Worm (Caenorhabditis elegans) whole organism, young adult: ENCODE data around the gene fkh-9.

ENCODE experiments used
- B0019.2 ChIP-seq: fragments of 200-800 bp; sonication (Bioruptor generic); conservative IDR thresholded peaks from 2 replicates; pipeline ENCODE4 v1.3.6; 2022; ENCODE audit warnings: missing genetic modification reagents, missing genetic modification characterization, missing compliant biosample characterization
- C17E4.6 ChIP-seq: fragments of 200-800 bp; sonication (Bioruptor generic); IDR thresholded peaks from 2 replicates; pipeline ENCODE4 v1.3.6; 2022; ENCODE audit warnings: missing genetic modification reagents, missing genetic modification characterization, missing compliant biosample characterization
- F23B12.7 ChIP-seq: sonication (generic microtip); optimal IDR thresholded peaks from 2 replicates; lab custom pipeline; 2017; ENCODE audit warnings: missing genetic modification characterization, mild to moderate bottlenecking, missing compliant biosample characterization, antibody characterized with exemption, moderate library complexity; ENCODE audit not compliant: insufficient read depth
- F33H1.4 ChIP-seq: fragments of 200-800 bp; sonication (Bioruptor generic); IDR thresholded peaks from 2 replicates; pipeline ENCODE4 v1.3.6; 2022; ENCODE audit warnings: missing genetic modification reagents, missing genetic modification characterization, missing compliant biosample characterization
- F55B11.4 ChIP-seq: sonication (generic microtip); optimal IDR thresholded peaks from 2 replicates; lab custom pipeline; 2016; ENCODE audit warnings: missing compliant biosample characterization, missing genetic modification characterization, borderline replicate concordance; ENCODE audit not compliant: insufficient read depth
- F57A8.1 ChIP-seq: fragments of 200-800 bp; sonication (Bioruptor generic); optimal IDR thresholded peaks from 2 replicates; lab custom pipeline; 2018; ENCODE audit warnings: mild to moderate bottlenecking, missing genetic modification characterization, moderate library complexity, missing compliant biosample characterization
- T26A5.8 ChIP-seq: sonication (generic microtip); optimal IDR thresholded peaks from 2 replicates; lab custom pipeline; 2016; ENCODE audit warnings: missing genetic modification characterization, missing compliant biosample characterization
- Y53F4B.3 ChIP-seq: fragments of 200-800 bp; sonication (Bioruptor generic); IDR thresholded peaks from 2 replicates; pipeline ENCODE4 v1.3.6; 2022; ENCODE audit warnings: missing genetic modification reagents, missing genetic modification characterization, missing compliant biosample characterization
- Y53G8AR.9 ChIP-seq: fragments of 200-800 bp; sonication (Bioruptor generic); conservative IDR thresholded peaks from 2 replicates; pipeline ENCODE4 v1.3.6; 2022; ENCODE audit warnings: missing genetic modification reagents, missing genetic modification characterization, missing compliant biosample characterization
- Y56A3A.18 ChIP-seq: fragments of 200-800 bp; sonication (Bioruptor generic); IDR thresholded peaks from 2 replicates; pipeline ENCODE4 v1.3.6; 2022; ENCODE audit warnings: missing genetic modification reagents, missing genetic modification characterization, missing compliant biosample characterization
- Y67H2A.10 ChIP-seq: fragments of 200-800 bp; sonication (Bioruptor generic); conservative IDR thresholded peaks from 2 replicates; pipeline ENCODE4 v1.3.6; 2022; ENCODE audit warnings: missing genetic modification reagents, missing genetic modification characterization, missing compliant biosample characterization
- aptf-2 ChIP-seq: fragments of 200-800 bp; sonication (Bioruptor generic); conservative IDR thresholded peaks from 2 replicates; pipeline ENCODE4 v1.3.6; 2022; ENCODE audit warnings: missing genetic modification reagents, missing genetic modification characterization, missing compliant biosample characterization
- aptf-3 ChIP-seq: fragments of 200-800 bp; sonication (Bioruptor generic); IDR thresholded peaks from 2 replicates; pipeline ENCODE4 v1.3.6; 2022; ENCODE audit warnings: missing genetic modification characterization, missing compliant biosample characterization
- attf-6 ChIP-seq: fragments of 200-800 bp; sonication (Bioruptor generic); IDR thresholded peaks from 2 replicates; pipeline ENCODE4 v1.3.6; 2022; ENCODE audit warnings: missing genetic modification reagents, missing genetic modification characterization, missing compliant biosample characterization
- bed-1 ChIP-seq: fragments of 200-800 bp; sonication (Bioruptor generic); IDR thresholded peaks from 2 replicates; pipeline ENCODE4 v1.3.6; 2022; ENCODE audit warnings: missing genetic modification reagents, missing genetic modification characterization, missing compliant biosample characterization
- bed-2 ChIP-seq: fragments of 200-800 bp; sonication (Bioruptor generic); IDR thresholded peaks from 2 replicates; pipeline ENCODE4 v1.3.6; 2022; ENCODE audit warnings: missing genetic modification reagents, missing genetic modification characterization, missing compliant biosample characterization
- ceh-27 ChIP-seq: fragments of 200-800 bp; sonication (Bioruptor generic); optimal IDR thresholded peaks from 2 replicates; lab custom pipeline; 2018; ENCODE audit warnings: mild to moderate bottlenecking, missing genetic modification characterization, moderate library complexity, missing compliant biosample characterization
- die-1 ChIP-seq: sonication (generic microtip); optimal IDR thresholded peaks from 2 replicates; lab custom pipeline; 2016; ENCODE audit warnings: missing genotype, mild to moderate bottlenecking, missing genetic modification characterization, missing compliant biosample characterization
- dpff-1 ChIP-seq: sonication (generic microtip); optimal IDR thresholded peaks from 2 replicates; lab custom pipeline; 2017; ENCODE audit warnings: mild to moderate bottlenecking, missing genetic modification characterization, missing compliant biosample characterization
- egrh-3 ChIP-seq: fragments of 200-800 bp; sonication (Bioruptor generic); IDR thresholded peaks from 2 replicates; pipeline ENCODE4 v1.3.6; 2022; ENCODE audit warnings: missing genetic modification reagents, missing genetic modification characterization, missing compliant biosample characterization
- fkh-3 ChIP-seq: sonication (generic microtip); optimal IDR thresholded peaks from 2 replicates; lab custom pipeline; 2016; ENCODE audit warnings: mild to moderate bottlenecking, missing genetic modification characterization, missing compliant biosample characterization
- gei-17 ChIP-seq: fragments of 200-800 bp; sonication (Bioruptor generic); optimal IDR thresholded peaks from 2 replicates; lab custom pipeline; 2018; ENCODE audit warnings: mild to moderate bottlenecking, missing genetic modification characterization, missing compliant biosample characterization
- let-526 ChIP-seq: fragments of 200-800 bp; sonication (Bioruptor generic); IDR thresholded peaks from 2 replicates; pipeline ENCODE4 v1.3.6; 2022; ENCODE audit warnings: missing genetic modification reagents, missing genetic modification characterization, missing compliant biosample characterization
- let-607 ChIP-seq, 2 experiments: fragments of 200-800 bp in 1 of 2; sonication (Bioruptor generic) in 1 of 2; sonication (generic microtip) in 1 of 2; optimal IDR thresholded peaks; 2 replicates each; lab custom pipeline; 2016 to 2018; ENCODE audit warnings: mild to moderate bottlenecking in 2 of 2, missing compliant biosample characterization in 2 of 2, missing genetic modification characterization in 2 of 2, moderate library complexity in 2 of 2, missing genotype in 1 of 2
- lin-26 ChIP-seq: fragments of 200-800 bp; sonication (Bioruptor generic); IDR thresholded peaks from 2 replicates; pipeline ENCODE4 v1.3.6; 2022; ENCODE audit warnings: missing genetic modification reagents, missing genetic modification characterization, missing compliant biosample characterization
- lir-1 ChIP-seq: fragments of 200-800 bp; sonication (Bioruptor generic); conservative IDR thresholded peaks from 2 replicates; pipeline ENCODE4 v1.3.6; 2022; ENCODE audit warnings: missing genetic modification reagents, missing genetic modification characterization, missing compliant biosample characterization
- lsl-1 ChIP-seq: fragments of 200-800 bp; sonication (Bioruptor generic); optimal IDR thresholded peaks from 2 replicates; lab custom pipeline; 2018; ENCODE audit warnings: mild to moderate bottlenecking, missing genetic modification characterization, moderate library complexity, missing compliant biosample characterization
- lsy-27 ChIP-seq: sonication (generic microtip); optimal IDR thresholded peaks from 2 replicates; lab custom pipeline; 2017; ENCODE audit warnings: missing genetic modification characterization, mild to moderate bottlenecking, missing compliant biosample characterization, antibody characterized with exemption, missing genotype, borderline replicate concordance; ENCODE audit not compliant: insufficient read depth
- madf-3 ChIP-seq: fragments of 200-800 bp; sonication (Bioruptor generic); IDR thresholded peaks from 2 replicates; pipeline ENCODE4 v1.3.6; 2022; ENCODE audit warnings: missing genetic modification reagents, missing genetic modification characterization, missing compliant biosample characterization
- mcd-1 ChIP-seq: fragments of 200-800 bp; sonication (Bioruptor generic); IDR thresholded peaks from 2 replicates; pipeline ENCODE4 v1.3.6; 2022; ENCODE audit warnings: missing genetic modification reagents, missing genetic modification characterization, missing compliant biosample characterization
- mxl-1 ChIP-seq: sonication (generic microtip); optimal IDR thresholded peaks from 2 replicates; lab custom pipeline; 2016; ENCODE audit warnings: missing genetic modification characterization, missing compliant biosample characterization
- nhr-179 ChIP-seq: sonication (generic microtip); optimal IDR thresholded peaks from 2 replicates; lab custom pipeline; 2016; ENCODE audit warnings: mild to moderate bottlenecking, missing genetic modification characterization, missing compliant biosample characterization
- nhr-27 ChIP-seq: fragments of 200-800 bp; sonication (Bioruptor generic); optimal IDR thresholded peaks from 2 replicates; lab custom pipeline; 2018; ENCODE audit warnings: mild to moderate bottlenecking, missing genetic modification characterization, moderate library complexity, missing compliant biosample characterization
- nhr-90 ChIP-seq: sonication (generic microtip); optimal IDR thresholded peaks from 2 replicates; lab custom pipeline; 2016; ENCODE audit warnings: missing genotype, mild to moderate bottlenecking, missing genetic modification characterization, missing compliant biosample characterization
- pbrm-1 ChIP-seq: fragments of 200-800 bp; sonication (Bioruptor generic); IDR thresholded peaks from 2 replicates; pipeline ENCODE4 v1.3.6; 2022; ENCODE audit warnings: missing genetic modification reagents, missing genetic modification characterization, missing compliant biosample characterization
- rpc-1 ChIP-seq, 2 experiments: fragments of 150-350 bp in 1 of 2; sonication (generic microtip) in 1 of 2; optimal IDR thresholded peaks; 2 replicates each; lab custom pipeline; 2014 to 2018; ENCODE audit warnings: missing biosample characterization in 1 of 2, missing genetic modification characterization in 1 of 2, missing genetic modification reagents in 1 of 2, missing genotype in 1 of 2
- sea-2 ChIP-seq: fragments of 200-800 bp; sonication (Bioruptor generic); IDR thresholded peaks from 2 replicates; pipeline ENCODE4 v1.3.6; 2022; ENCODE audit warnings: missing genetic modification characterization, missing compliant biosample characterization
- snpc-1.1 ChIP-seq: sonication (generic microtip); optimal IDR thresholded peaks from 2 replicates; lab custom pipeline; 2017; ENCODE audit warnings: missing genetic modification characterization, mild to moderate bottlenecking, missing compliant biosample characterization, antibody characterized with exemption, moderate library complexity, missing genotype, missing genetic modification reagents; ENCODE audit not compliant: insufficient read depth
- snpc-1.3 ChIP-seq: sonication (generic microtip); optimal IDR thresholded peaks from 2 replicates; lab custom pipeline; 2017; ENCODE audit warnings: missing genetic modification characterization, mild to moderate bottlenecking, missing compliant biosample characterization, antibody characterized with exemption, moderate library complexity, missing genotype, missing genetic modification reagents; ENCODE audit not compliant: insufficient read depth
- snpc-3.4 ChIP-seq: sonication (generic microtip); optimal IDR thresholded peaks from 2 replicates; lab custom pipeline; 2017; ENCODE audit warnings: missing genetic modification characterization, mild to moderate bottlenecking, missing compliant biosample characterization, antibody characterized with exemption, moderate library complexity, missing genotype, missing genetic modification reagents
- sptf-2 ChIP-seq: fragments of 200-800 bp; sonication (Bioruptor generic); optimal IDR thresholded peaks from 2 replicates; lab custom pipeline; 2018; ENCODE audit warnings: mild to moderate bottlenecking, missing genetic modification characterization, missing compliant biosample characterization
- tbp1 ChIP-seq: fragments of 200-800 bp; sonication (Bioruptor generic); optimal IDR thresholded peaks from 2 replicates; lab custom pipeline; 2018; ENCODE audit warnings: mild to moderate bottlenecking, missing genetic modification characterization, missing compliant biosample characterization
- tbx-9 ChIP-seq: sonication (generic microtip); optimal IDR thresholded peaks from 2 replicates; lab custom pipeline; 2016; ENCODE audit warnings: borderline replicate concordance, missing genetic modification characterization, inconsistent platforms, missing compliant biosample characterization
- unc-130 ChIP-seq: sonication (generic microtip); optimal IDR thresholded peaks from 2 replicates; lab custom pipeline; 2016; ENCODE audit warnings: missing genetic modification reagents, missing genetic modification characterization, missing compliant biosample characterization
- xnd-1 ChIP-seq: sonication (generic microtip); optimal IDR thresholded peaks from 2 replicates; lab custom pipeline; 2016; ENCODE audit warnings: missing genotype, missing genetic modification reagents, missing genetic modification characterization, missing compliant biosample characterization
- ztf-18 ChIP-seq: sonication (generic microtip); optimal IDR thresholded peaks from 2 replicates; lab custom pipeline; 2016; ENCODE audit warnings: missing genotype, mild to moderate bottlenecking, missing genetic modification characterization, missing compliant biosample characterization
- ztf-28 ChIP-seq: fragments of 200-800 bp; sonication (Bioruptor generic); IDR thresholded peaks from 2 replicates; pipeline ENCODE4 v1.3.6; 2022; ENCODE audit warnings: missing genetic modification reagents, missing genetic modification characterization, missing compliant biosample characterization

fkh-9 gene

ce11 chrX:3832059-3832641 lies 5.4 kb upstream of the fkh-9 start (continued):
- TF ChIP-seq ztf-18 (tag; lab: Kevin White, UChicago) (no peak), aptf-3 (GFP tag; lab: Robert Waterston, UW) (no peak), sea-2 (GFP tag; lab: Robert Waterston, UW) (no peak), lsy-27 (tag; lab: Kevin White, UChicago) (no peak), nhr-90 (peak; percentile 27), ceh-27 (GFP tag; lab: Kevin White, UChicago) (no peak), let-526 (GFP tag; lab: Robert Waterston, UW) (no peak), snpc-1.1 (no peak), rpc-1 (optimal IDR thresholded peaks at IDR 0.05; lab: Kevin White, UChicago) (no peak), rpc-1 (tag; optimal IDR thresholded peaks at IDR 0.05; lab: Kevin White, UChicago) (no peak), ztf-28 (GFP tag; lab: Robert Waterston, UW) (no peak), xnd-1 (no peak), F33H1.4 (no peak), snpc-1.3 (tag; lab: Kevin White, UChicago) (no peak), F57A8.1 (GFP tag; lab: Kevin White, UChicago) (no peak), let-607 (tag; optimal IDR thresholded peaks at IDR 0.05; lab: Kevin White, UChicago) (peak; percentile 52 to 81), nhr-179 (no peak), Y53G8AR.9 (GFP tag; lab: Robert Waterston, UW) (no peak), nhr-27 (tag; lab: Kevin White, UChicago) (no peak), tbx-9 (tag; lab: Kevin White, UChicago) (no peak), pbrm-1 (GFP tag; lab: Robert Waterston, UW) (no peak), snpc-3.4 (tag; lab: Kevin White, UChicago) (no peak), bed-1 (no peak), egrh-3 (GFP tag; lab: Robert Waterston, UW) (no peak), madf-3 (GFP tag; lab: Robert Waterston, UW) (no peak), lsl-1 (GFP tag; lab: Kevin White, UChicago) (no peak), lin-26 (GFP tag; lab: Robert Waterston, UW) (no peak), die-1 (tag; lab: Kevin White, UChicago) (no peak), tbp1 (GFP tag; lab: Kevin White, UChicago) (peak; percentile 52), T26A5.8 (tag; lab: Kevin White, UChicago) (no peak), unc-130 (GFP tag; lab: Kevin White, UChicago) (no peak), dpff-1 (tag; lab: Kevin White, UChicago) (no peak), B0019.2 (GFP tag; lab: Robert Waterston, UW) (no peak), Y56A3A.18 (GFP tag; lab: Robert Waterston, UW) (no peak), Y67H2A.10 (GFP tag; lab: Robert Waterston, UW) (no peak), C17E4.6 (GFP tag; lab: Robert Waterston, UW) (no peak), mcd-1 (GFP tag; lab: Robert Waterston, UW) (no peak), F23B12.7 (peak; percentile 11), gei-17 (no peak), aptf-2 (no peak), fkh-3 (no peak), attf-6 (GFP tag; lab: Robert Waterston, UW) (no peak), sptf-2 (no peak), lir-1 (GFP tag; lab: Robert Waterston, UW) (no peak), Y53F4B.3 (no peak), F55B11.4 (tag; lab: Kevin White, UChicago) (no peak), bed-2 (no peak), mxl-1 (no peak)
